Worm (Caenorhabditis elegans) whole organism, L3 larva: ENCODE data around the gene clc-19.

Source experiments
- ZK546.5 ChIP-seq: sonication (generic microtip); optimal IDR thresholded peaks from 2 replicates; lab custom pipeline; 2017; ENCODE audit warnings: missing biosample characterization, missing genetic modification characterization
- aly-2 ChIP-seq: fragments of 150-350 bp; optimal IDR thresholded peaks from 2 replicates; lab custom pipeline; 2014; ENCODE audit warnings: missing biosample characterization, missing genetic modification characterization
- ama-1 ChIP-seq: fragments of 150-350 bp; optimal IDR thresholded peaks from 2 replicates; lab custom pipeline; 2018
- ceh-16 ChIP-seq: sonication (generic microtip); optimal IDR thresholded peaks from 2 replicates; lab custom pipeline; 2017; ENCODE audit warnings: missing biosample characterization, missing genetic modification characterization
- ceh-82 ChIP-seq: fragments of 150-350 bp; optimal IDR thresholded peaks from 2 replicates; lab custom pipeline; 2014; ENCODE audit warnings: missing biosample characterization, missing genetic modification characterization
- ceh-9 ChIP-seq: sonication (generic microtip); optimal IDR thresholded peaks from 2 replicates; lab custom pipeline; 2018; ENCODE audit warnings: missing biosample characterization, missing genetic modification characterization
- daf-12 ChIP-seq: fragments of 150-350 bp; optimal IDR thresholded peaks from 2 replicates; lab custom pipeline; 2014; ENCODE audit warnings: missing biosample characterization, missing genetic modification reagents, missing genetic modification characterization
- egl-5 ChIP-seq: fragments of 150-350 bp; optimal IDR thresholded peaks from 2 replicates; lab custom pipeline; 2017; ENCODE audit warnings: missing biosample characterization, missing genetic modification reagents, missing genetic modification characterization, inconsistent platforms
- elt-1 ChIP-seq: fragments of 150-350 bp; optimal IDR thresholded peaks from 2 replicates; lab custom pipeline; 2014; ENCODE audit warnings: missing biosample characterization, missing genetic modification characterization
- elt-2 ChIP-seq: sonication (generic microtip); optimal IDR thresholded peaks from 2 replicates; lab custom pipeline; 2016; ENCODE audit warnings: missing genetic modification reagents, mild to moderate bottlenecking, missing genetic modification characterization, missing compliant biosample characterization
- elt-3 ChIP-seq, 3 experiments: fragments of 150-350 bp in 1 of 3; sonication (generic microtip) in 2 of 3; optimal IDR thresholded peaks; 2 replicates in 2 of 3; 4 replicates in 1 of 3; lab custom pipeline; 2014 to 2017; ENCODE audit warnings: missing biosample characterization in 3 of 3, missing genetic modification characterization in 3 of 3
- eor-1 ChIP-seq, 2 experiments: fragments of 150-350 bp; optimal IDR thresholded peaks; 2 replicates each; lab custom pipeline; 2014 to 2018; ENCODE audit warnings: missing biosample characterization in 2 of 2, missing genetic modification characterization in 2 of 2
- fkh-2 ChIP-seq: fragments of 150-350 bp; optimal IDR thresholded peaks from 2 replicates; lab custom pipeline; 2014; ENCODE audit warnings: missing biosample characterization, missing genetic modification reagents, missing genetic modification characterization
- hmg-11 ChIP-seq: sonication (generic microtip); optimal IDR thresholded peaks from 2 replicates; lab custom pipeline; 2016; ENCODE audit warnings: missing genetic modification characterization, missing compliant biosample characterization
- jun-1 ChIP-seq: fragments of 150-350 bp; optimal IDR thresholded peaks from 2 replicates; lab custom pipeline; 2014; ENCODE audit warnings: missing biosample characterization, missing genetic modification reagents, missing genetic modification characterization
- lin-15B ChIP-seq: fragments of 150-350 bp; optimal IDR thresholded peaks from 2 replicates; lab custom pipeline; 2014; ENCODE audit warnings: missing biosample characterization, missing genetic modification characterization
- mml-1 ChIP-seq: fragments of 150-350 bp; sonication (generic microtip); optimal IDR thresholded peaks from 3 replicates; lab custom pipeline; 2014; ENCODE audit warnings: missing biosample characterization, missing genetic modification characterization
- nfya-1 ChIP-seq: sonication (generic microtip); optimal IDR thresholded peaks from 2 replicates; lab custom pipeline; 2017; ENCODE audit warnings: missing genetic modification characterization, mild to moderate bottlenecking, missing compliant biosample characterization, antibody characterized with exemption, moderate library complexity; ENCODE audit not compliant: insufficient read depth
- nhr-11 ChIP-seq: fragments of 150-350 bp; optimal IDR thresholded peaks from 2 replicates; lab custom pipeline; 2014; ENCODE audit warnings: missing biosample characterization, missing genetic modification characterization
- nhr-12 ChIP-seq: fragments of 150-350 bp; optimal IDR thresholded peaks from 2 replicates; lab custom pipeline; 2014; ENCODE audit warnings: missing biosample characterization, missing genetic modification characterization
- nhr-23 ChIP-seq: fragments of 150-350 bp; optimal IDR thresholded peaks from 2 replicates; lab custom pipeline; 2014; ENCODE audit warnings: missing biosample characterization, missing genetic modification reagents, missing genetic modification characterization
- nhr-237 ChIP-seq: fragments of 150-350 bp; optimal IDR thresholded peaks from 2 replicates; lab custom pipeline; 2014; ENCODE audit warnings: missing biosample characterization, missing genetic modification characterization
- nhr-25 ChIP-seq: sonication (generic microtip); optimal IDR thresholded peaks from 2 replicates; lab custom pipeline; 2017; ENCODE audit warnings: missing biosample characterization, missing genetic modification characterization
- nhr-28 ChIP-seq: fragments of 150-350 bp; optimal IDR thresholded peaks from 2 replicates; lab custom pipeline; 2014; ENCODE audit warnings: missing biosample characterization, missing genetic modification characterization
- nhr-43 ChIP-seq: sonication (generic microtip); optimal IDR thresholded peaks from 2 replicates; lab custom pipeline; 2016; ENCODE audit warnings: mild to moderate bottlenecking, missing genetic modification characterization, missing compliant biosample characterization; ENCODE audit not compliant: poor library complexity, severe bottlenecking
- nhr-76 ChIP-seq: fragments of 150-350 bp; sonication (generic microtip); optimal IDR thresholded peaks from 5 replicates; lab custom pipeline; 2014; ENCODE audit warnings: missing biosample characterization, missing genetic modification characterization
- pha-4 ChIP-seq: fragments of 150-350 bp; optimal IDR thresholded peaks from 2 replicates; lab custom pipeline; 2014; ENCODE audit warnings: missing biosample characterization, missing genetic modification reagents, missing genetic modification characterization
- sea-2 ChIP-seq: fragments of 150-350 bp; sonication (generic microtip); optimal IDR thresholded peaks from 4 replicates; lab custom pipeline; 2014; ENCODE audit warnings: missing biosample characterization, missing genetic modification reagents, missing genetic modification characterization
- skn-1 ChIP-seq: fragments of 150-350 bp; optimal IDR thresholded peaks from 2 replicates; lab custom pipeline; 2014; ENCODE audit warnings: missing biosample characterization, missing genetic modification characterization
- tbx-2 ChIP-seq: sonication (generic microtip); optimal IDR thresholded peaks from 2 replicates; lab custom pipeline; 2016; ENCODE audit warnings: mild to moderate bottlenecking, missing genetic modification characterization, missing compliant biosample characterization
- unc-39 ChIP-seq: sonication (generic microtip); optimal IDR thresholded peaks from 4 replicates; lab custom pipeline; 2017; ENCODE audit warnings: missing biosample characterization, missing genetic modification characterization
- unc-62 ChIP-seq: fragments of 150-350 bp; sonication (generic microtip); optimal IDR thresholded peaks from 4 replicates; lab custom pipeline; 2014; ENCODE audit warnings: missing biosample characterization, missing genetic modification reagents, missing genetic modification characterization
- zag-1 ChIP-seq: fragments of 150-350 bp; optimal IDR thresholded peaks from 2 replicates; lab custom pipeline; 2014; ENCODE audit warnings: missing biosample characterization, missing genetic modification characterization
- ztf-4 ChIP-seq: fragments of 150-350 bp; optimal IDR thresholded peaks from 2 replicates; lab custom pipeline; 2014; ENCODE audit warnings: missing biosample characterization, missing genetic modification characterization

The clc-19 gene

ce11 chrIII:909540-909939 is 36.2 kb upstream of the clc-19 start, which contains the start of gene crls-1:
Gene crls-1 (minus strand): TSS chrIII:909902.
- no peak for TF ChIP-seq daf-12
- TF ChIP-seq ama-1 (lab: Kevin White, UChicago), result peak; percentile 51
- no peak for TF ChIP-seq nhr-43 (tag; lab: Kevin White, UChicago)
- no peak for TF ChIP-seq ceh-82 (tag; lab: Kevin White, UChicago)
- TF ChIP-seq, all 47 proteins: peak for 1

- TF ChIP-seq pha-4 (tag; lab: Kevin White, UChicago) (peak; percentile 79), ceh-82 (tag; lab: Kevin White, UChicago) (no peak), ceh-9 (tag; lab: Kevin White, UChicago) (no peak), lin-15B (tag; lab: Kevin White, UChicago) (no peak), elt-3 (tag; optimal IDR thresholded peaks at IDR 0.05; lab: Kevin White, UChicago) (no peak), ztf-4 (no peak), zag-1 (tag; lab: Kevin White, UChicago) (no peak), nhr-28 (no peak), nhr-25 (tag; lab: Kevin White, UChicago) (peak; percentile 31), jun-1 (tag; lab: Kevin White, UChicago) (peak; percentile 56), nhr-43 (tag; lab: Kevin White, UChicago) (no peak), hmg-11 (tag; lab: Kevin White, UChicago) (peak; percentile 38), fkh-2 (tag; lab: Kevin White, UChicago) (no peak), nhr-23 (tag; lab: Kevin White, UChicago) (peak; percentile 21), unc-39 (tag; lab: Kevin White, UChicago) (no peak), nhr-12 (tag; lab: Kevin White, UChicago) (no peak)
Measured at ce11 chrIII:907990-908389, 34.6 kb upstream of the clc-19 start.

ce11 chrIII:907311-907710 is 33.9 kb upstream of the clc-19 start, which contains the start of gene F23H11.4:
Gene F23H11.4 (minus strand): TSS chrIII:907539.
- TF ChIP-seq aly-2, result no peak
- peak; percentile 54 for TF ChIP-seq pha-4 (tag; lab: Kevin White, UChicago)

- TF ChIP-seq sea-2 (GFP tag; lab: Kevin White, UChicago) (no peak), tbx-2 (tag; lab: Kevin White, UChicago) (no peak), egl-5 (tag; lab: Kevin White, UChicago) (no peak), ZK546.5 (tag; lab: Kevin White, UChicago) (no peak), lin-15B (tag; lab: Kevin White, UChicago) (peak; percentile 32), nhr-23 (tag; lab: Kevin White, UChicago) (peak; percentile 11), ama-1 (lab: Kevin White, UChicago) (no peak), elt-2 (tag; lab: Kevin White, UChicago) (peak; percentile 34), hmg-11 (tag; lab: Kevin White, UChicago) (peak; percentile 9), pha-4 (tag; lab: Kevin White, UChicago) (peak; percentile 33), nhr-76 (no peak), elt-3 (tag; optimal IDR thresholded peaks at IDR 0.05; lab: Kevin White, UChicago) (no peak)
- TF ChIP-seq, all 47 proteins: peak for 5
Measured at ce11 chrIII:901600-902250, 28.4 kb upstream of the clc-19 start.

- TF ChIP-seq nfya-1 (no peak), ceh-16 (tag; lab: Kevin White, UChicago) (no peak), nhr-25 (tag; lab: Kevin White, UChicago) (no peak), nhr-28 (no peak), nhr-12 (tag; lab: Kevin White, UChicago) (no peak), unc-62 (GFP tag; lab: Kevin White, UChicago) (no peak), eor-1 (tag; optimal IDR thresholded peaks at IDR 0.05; lab: Kevin White, UChicago) (no peak), hmg-11 (tag; lab: Kevin White, UChicago) (no peak), nhr-237 (no peak), ceh-9 (tag; lab: Kevin White, UChicago) (no peak), pha-4 (tag; lab: Kevin White, UChicago) (no peak), skn-1 (tag; lab: Kevin White, UChicago) (no peak), mml-1 (no peak), nhr-11 (no peak), nhr-76 (no peak), jun-1 (tag; lab: Kevin White, UChicago) (no peak), ceh-82 (tag; lab: Kevin White, UChicago) (no peak), elt-1 (no peak), egl-5 (tag; lab: Kevin White, UChicago) (no peak)
- TF ChIP-seq, all 47 proteins: peak for 0
Measured at ce11 chrIII:901148-901547, 27.8 kb upstream of the clc-19 start, which contains the start of gene sucl-2. Gene sucl-2 (minus strand): TSS chrIII:901412.
